Fruit fly (Drosophila melanogaster): Measurements from ENCODE around the gene CG15578.

CG15578 gene

DNA sequence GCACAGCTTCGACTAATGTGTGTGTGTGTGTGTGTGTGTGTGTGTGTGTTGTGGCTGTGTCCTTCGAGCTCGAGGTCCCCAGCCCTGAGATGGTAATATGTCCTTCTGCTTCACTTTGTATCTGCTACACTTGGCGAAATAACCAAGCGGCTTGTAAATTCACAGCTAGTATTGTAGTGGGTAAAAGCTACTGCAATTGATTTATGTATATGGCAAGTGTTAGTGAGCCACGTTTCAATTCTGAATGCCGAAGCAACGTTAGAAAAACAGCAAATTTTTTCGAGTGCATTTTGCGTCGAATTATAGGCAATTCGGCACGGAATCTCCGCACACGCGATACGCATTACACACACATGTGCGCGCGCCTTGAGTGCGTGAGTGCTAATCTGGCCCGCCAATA, 15.1 kb downstream of the CG15578 start (continued):
- peak; percentile 27 for TF ChIP-seq BtbVII (GFP tag; optimal IDR thresholded peaks at IDR 0.05)
- peak; percentile 4 for TF ChIP-seq maf-S (GFP tag; optimal IDR thresholded peaks at IDR 0.05)
- no peak for TF ChIP-seq CG2129 (GFP tag; IDR thresholded peaks at IDR 0.05; ENCODE audit: partially characterized antibody)
- peak; percentile 7 for TF ChIP-seq Myb (GFP tag; optimal IDR thresholded peaks at IDR 0.05)
- TF ChIP-seq zfh2 (GFP tag; optimal IDR thresholded peaks at IDR 0.05) = peak; percentile 23
- no peak for TF ChIP-seq ham (GFP tag; IDR thresholded peaks at IDR 0.05)
- TF ChIP-seq Sin3A (optimal IDR thresholded peaks at IDR 0.05) = no peak
- peak; percentile 7 for TF ChIP-seq CG16863 (GFP tag; optimal IDR thresholded peaks at IDR 0.05)
- TF ChIP-seq Poxn (GFP tag; IDR thresholded peaks at IDR 0.05) = no peak
- TF ChIP-seq sisA (GFP tag; IDR thresholded peaks at IDR 0.05) = peak; percentile 57
- TF ChIP-seq Gug (GFP tag; IDR thresholded peaks at IDR 0.05) = peak; percentile 48; the same call in 2 of the 4 replicates
- peak; percentile 64 for TF ChIP-seq dysf (GFP tag; IDR thresholded peaks at IDR 0.05)
- TF ChIP-seq hkb (optimal IDR thresholded peaks at IDR 0.05) = no peak
- TF ChIP-seq hkb (GFP tag; IDR thresholded peaks at IDR 0.05) = peak; percentile 44; the same call in 1 of the 2 replicates
- TF ChIP-seq CG2116 (GFP tag; optimal IDR thresholded peaks at IDR 0.05) = no peak
- TF ChIP-seq Max (GFP tag; optimal IDR thresholded peaks at IDR 0.05) = no peak
- TF ChIP-seq CG2120 (GFP tag; optimal IDR thresholded peaks at IDR 0.05) = peak; percentile 73
- TF ChIP-seq mld (GFP tag; IDR thresholded peaks at IDR 0.05; ENCODE audit: partially characterized antibody) = no peak
- 0 out of 2 replicates have a peak, but pooled peaks have one; percentile 7 for TF ChIP-seq danr (GFP tag; IDR thresholded peaks at IDR 0.05)
- TF ChIP-seq D (optimal IDR thresholded peaks at IDR 0.05) = no peak
- TF ChIP-seq D (GFP tag; optimal IDR thresholded peaks at IDR 0.05) = peak; percentile 37
- no peak for TF ChIP-seq Bgb (GFP tag; IDR thresholded peaks at IDR 0.05; ENCODE audit: partially characterized antibody)
- TF ChIP-seq NC2α (GFP tag; optimal IDR thresholded peaks at IDR 0.05) = no peak
- TF ChIP-seq H2.0 (GFP tag; IDR thresholded peaks at IDR 0.05) = peak; percentile 49; the same call in 1 of the 2 replicates
- peak; percentile 31 for TF ChIP-seq CHES-1-like (GFP tag; optimal IDR thresholded peaks at IDR 0.05)
- peak; percentile 21 for TF ChIP-seq pum (GFP tag; optimal IDR thresholded peaks at IDR 0.05)
- TF ChIP-seq CG31224 (GFP tag; IDR thresholded peaks at IDR 0.05) = peak; percentile 29; the same call in 1 of the 2 replicates
- peak; percentile 74 for TF ChIP-seq lab (GFP tag; optimal IDR thresholded peaks at IDR 0.05)
- peak; percentile 51 for TF ChIP-seq bcd (GFP tag; optimal IDR thresholded peaks at IDR 0.05)
- TF ChIP-seq Antp (GFP tag; optimal IDR thresholded peaks at IDR 0.05) = peak; percentile 59
- no peak for TF ChIP-seq twi (tag; optimal IDR thresholded peaks at IDR 0.05)
- TF ChIP-seq Aef1 (GFP tag; IDR thresholded peaks at IDR 0.05) = 0 out of 3 replicates have a peak, but pooled peaks have one; percentile 23
- 0 out of 2 replicates have a peak, but pooled peaks have one; percentile 41 for TF ChIP-seq Atf6 (GFP tag; IDR thresholded peaks at IDR 0.05)
- no peak for TF ChIP-seq pfk (GFP tag; optimal IDR thresholded peaks at IDR 0.05)
- TF ChIP-seq schlank (tag; optimal IDR thresholded peaks at IDR 0.05) = peak; percentile 39
- peak; percentile 2 for TF ChIP-seq CG12299 (tag; optimal IDR thresholded peaks at IDR 0.05)
- TF ChIP-seq Asciz (GFP tag; optimal IDR thresholded peaks at IDR 0.05) = peak; percentile 22
- TF ChIP-seq CG17829 (tag; optimal IDR thresholded peaks at IDR 0.05) = no peak
- peak; percentile 81 for TF ChIP-seq CG18599 (GFP tag; optimal IDR thresholded peaks at IDR 0.05)
- peak; percentile 22; the same call in 1 of the 3 replicates for TF ChIP-seq Optix (GFP tag; IDR thresholded peaks at IDR 0.05)
- no peak for TF ChIP-seq CG3065 (GFP tag; optimal IDR thresholded peaks at IDR 0.05)
- TF ChIP-seq ro (GFP tag; IDR thresholded peaks at IDR 0.05) = no peak
- TF ChIP-seq CG12391 (tag; optimal IDR thresholded peaks at IDR 0.05) = peak; percentile 41
- TF ChIP-seq fd96Cb (tag; optimal IDR thresholded peaks at IDR 0.05) = peak; percentile 45
- peak in 1 of 2 experiments; percentile 47 for TF ChIP-seq Pdp1 (GFP tag; optimal IDR thresholded peaks at IDR 0.05)
- TF ChIP-seq HLH3B (GFP tag; IDR thresholded peaks at IDR 0.05) = 0 out of 2 replicates have a peak, but pooled peaks have one; percentile 50
- peak; percentile 16 for TF ChIP-seq CG9609 (GFP tag; optimal IDR thresholded peaks at IDR 0.05)
- TF ChIP-seq psq (GFP tag; optimal IDR thresholded peaks at IDR 0.05) = no peak
- no peak for TF ChIP-seq bigmax (GFP tag; optimal IDR thresholded peaks at IDR 0.05)
- TF ChIP-seq nmo (GFP tag; optimal IDR thresholded peaks at IDR 0.05) = peak; percentile 52
- TF ChIP-seq CG17385 (GFP tag; optimal IDR thresholded peaks at IDR 0.05) = peak; percentile 38
- TF ChIP-seq GATAe (GFP tag; conservative IDR thresholded peaks at IDR 0.05) = no peak

All from whole organism, embryonic.